Worm (Caenorhabditis elegans): ENCODE measurements around the gene sta-2.

sta-2 gene

ce11 chrV:9692109-9692581, 48.9 kb upstream of the sta-2 start, which contains the start of gene ztf-9 (continued):
- TF ChIP-seq tlp-1 (tag; optimal IDR thresholded peaks at IDR 0.05) (no peak), F16B12.6 (tag; optimal IDR thresholded peaks at IDR 0.05) (peak; percentile 58), unc-130 (tag; optimal IDR thresholded peaks at IDR 0.05) (no peak), swsn-7 (tag; optimal IDR thresholded peaks at IDR 0.05) (peak; percentile 22), elt-3 (tag; optimal IDR thresholded peaks at IDR 0.05) (peak in 2 of 6 experiments; percentile 32 to 35), nhr-47 (tag; optimal IDR thresholded peaks at IDR 0.05) (peak; percentile 38), ceh-63 (GFP tag; optimal IDR thresholded peaks at IDR 0.05) (no peak), ceh-8 (GFP tag; optimal IDR thresholded peaks at IDR 0.05) (no peak), mep-1 (tag; optimal IDR thresholded peaks at IDR 0.05) (peak; percentile 78), nhr-71 (tag; optimal IDR thresholded peaks at IDR 0.05) (peak; percentile 40), zag-1 (tag; optimal IDR thresholded peaks at IDR 0.05) (no peak), mab-9 (GFP tag; IDR thresholded peaks at IDR 0.05) (no peak)

- TF ChIP-seq sptf-1 (tag; optimal IDR thresholded peaks at IDR 0.05) (no peak), nhr-71 (tag; optimal IDR thresholded peaks at IDR 0.05) (no peak), C16A3.4 (tag; optimal IDR thresholded peaks at IDR 0.05) (no peak), fkh-4 (tag; optimal IDR thresholded peaks at IDR 0.05; ENCODE audit: borderline replicate concordance) (no peak), nhr-11 (tag; optimal IDR thresholded peaks at IDR 0.05) (no peak)
Observed at ce11 chrV:9692649-9693112, 48.3 kb upstream of the sta-2 start, which contains the start of gene ZK287.7. ZK287.7 (plus strand) TSS chrV:9693062.

- no peak for TF ChIP-seq irx-1 (tag; optimal IDR thresholded peaks at IDR 0.05)
- TF ChIP-seq Y116A8C.19 (tag; optimal IDR thresholded peaks at IDR 0.05; ENCODE audit: borderline replicate concordance), result no peak
- no peak for TF ChIP-seq lin-13 (GFP tag; optimal IDR thresholded peaks at IDR 0.05)
- TF ChIP-seq hlh-4 (tag; optimal IDR thresholded peaks at IDR 0.05), result no peak
- no peak for TF ChIP-seq ceh-82 (tag; optimal IDR thresholded peaks at IDR 0.05)
- TF ChIP-seq sptf-1 (tag; optimal IDR thresholded peaks at IDR 0.05), result no peak
Observed at ce11 chrV:9696715-9697114, 44.3 kb upstream of the sta-2 start, which contains the start of gene her-1. her-1 (plus strand) TSS chrV:9697015.

DNA sequence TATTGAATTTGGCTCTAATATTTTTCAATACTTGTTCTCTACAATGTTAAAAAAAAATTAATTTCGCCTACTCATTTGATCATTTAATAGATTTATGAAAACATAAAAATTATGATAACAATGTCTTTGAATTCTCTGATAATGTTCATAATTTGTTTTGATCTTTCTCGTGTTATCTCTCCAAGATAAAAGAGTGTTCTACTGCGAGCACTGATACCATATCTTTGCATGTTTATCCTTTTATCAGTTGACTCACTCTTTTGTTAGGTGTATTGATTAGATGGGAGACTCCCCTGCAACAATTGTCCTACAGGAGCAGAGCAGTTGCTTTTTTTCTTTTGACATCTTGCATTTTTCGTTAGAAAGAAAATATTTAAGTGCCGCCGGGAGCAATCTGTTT, 41.8 kb upstream of the sta-2 start:
- no peak for TF ChIP-seq grh-1 (GFP tag; IDR thresholded peaks at IDR 0.05)
- peak; percentile 9 for TF ChIP-seq elt-2 (tag; optimal IDR thresholded peaks at IDR 0.05)
- no peak for TF ChIP-seq aly-2 (tag; optimal IDR thresholded peaks at IDR 0.05)
- TF ChIP-seq ztf-4 (tag; optimal IDR thresholded peaks at IDR 0.05), result no peak

DNA sequence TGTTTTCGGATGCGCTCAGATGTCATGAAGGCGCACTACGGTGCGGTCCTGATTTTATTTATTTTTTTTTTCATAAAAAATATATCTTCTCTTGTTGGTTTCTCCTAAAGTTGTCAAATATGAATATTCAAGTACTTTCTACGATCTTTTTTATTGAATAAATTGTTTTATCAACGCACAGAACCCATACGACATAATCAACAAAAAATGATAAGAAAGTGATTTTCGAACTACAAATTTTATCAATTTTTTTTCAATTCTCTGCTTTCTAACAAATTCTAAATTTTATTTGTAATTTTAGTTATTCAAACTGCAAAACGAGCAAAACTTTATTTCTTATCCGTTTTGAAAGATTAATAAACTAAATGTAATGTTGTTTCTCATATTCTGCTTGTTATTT, 39.1 kb upstream of the sta-2 start:
- TF ChIP-seq tlp-1 (tag; optimal IDR thresholded peaks at IDR 0.05) (peak; percentile 29), elt-2 (tag; optimal IDR thresholded peaks at IDR 0.05) (peak; percentile 44), swsn-7 (tag; optimal IDR thresholded peaks at IDR 0.05) (no peak)

DNA sequence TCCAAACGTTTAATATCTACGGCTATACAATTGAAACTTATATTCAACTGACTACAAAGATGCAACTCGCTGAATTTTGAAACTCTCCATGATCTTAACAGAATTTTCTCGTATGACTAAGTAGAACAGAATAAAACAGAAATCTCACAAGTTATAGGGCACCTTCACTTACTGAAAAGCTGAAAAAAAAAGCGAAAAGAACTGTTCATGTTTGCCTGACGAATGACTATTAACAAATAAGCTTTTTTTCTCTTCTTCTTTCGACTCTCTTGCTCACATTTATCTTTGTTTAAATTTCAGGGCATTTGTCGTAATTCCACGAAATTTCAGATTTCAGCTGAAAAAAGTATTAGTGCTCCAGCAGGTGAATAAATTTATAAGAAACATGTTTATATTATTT, 38.3 kb upstream of the sta-2 start, which contains the start of gene xbx-6:
TSS of gene xbx-6 (plus strand) at position 301 of the 400 bp plus-strand sequence.
- TF ChIP-seq unc-98 (GFP tag; IDR thresholded peaks at IDR 0.05) (no peak), hlh-4 (tag; optimal IDR thresholded peaks at IDR 0.05) (peak; percentile 57)

ce11 chrV:9703549-9703948, 37.5 kb upstream of the sta-2 start:
- TF ChIP-seq unc-30 (tag; optimal IDR thresholded peaks at IDR 0.05) (no peak), nhr-28 (tag; optimal IDR thresholded peaks at IDR 0.05) (no peak), elt-2 (tag; optimal IDR thresholded peaks at IDR 0.05) (no peak), elt-3 (tag; optimal IDR thresholded peaks at IDR 0.05) (no peak), dsc-1 (tag; optimal IDR thresholded peaks at IDR 0.05) (no peak)

Data from whole organism, L1 larva.